Worm (Caenorhabditis elegans): Measurements from ENCODE around the gene T25B2.4.

- TF ChIP-seq sdc-2 (tag; optimal IDR thresholded peaks at IDR 0.05) = no peak
- TF ChIP-seq lin-11 (tag; optimal IDR thresholded peaks at IDR 0.05) = no peak
- no peak for TF ChIP-seq pqm-1 (tag; optimal IDR thresholded peaks at IDR 0.05)
- TF ChIP-seq unc-42 (tag; optimal IDR thresholded peaks at IDR 0.05) = no peak
- TF ChIP-seq syd-9 (tag; optimal IDR thresholded peaks at IDR 0.05) = no peak
- no peak for TF ChIP-seq ceh-18 (tag; optimal IDR thresholded peaks at IDR 0.05)
- no peak for TF ChIP-seq pag-3 (tag; optimal IDR thresholded peaks at IDR 0.05; ENCODE audit: borderline replicate concordance)
These were observed 17.6 kb upstream of the T25B2.4 start, which contains the start of gene odd-2 for ce11 chrX:6160427-6160826.
